Worm (Caenorhabditis elegans): ENCODE data around the gene fbxb-63.

DNA sequence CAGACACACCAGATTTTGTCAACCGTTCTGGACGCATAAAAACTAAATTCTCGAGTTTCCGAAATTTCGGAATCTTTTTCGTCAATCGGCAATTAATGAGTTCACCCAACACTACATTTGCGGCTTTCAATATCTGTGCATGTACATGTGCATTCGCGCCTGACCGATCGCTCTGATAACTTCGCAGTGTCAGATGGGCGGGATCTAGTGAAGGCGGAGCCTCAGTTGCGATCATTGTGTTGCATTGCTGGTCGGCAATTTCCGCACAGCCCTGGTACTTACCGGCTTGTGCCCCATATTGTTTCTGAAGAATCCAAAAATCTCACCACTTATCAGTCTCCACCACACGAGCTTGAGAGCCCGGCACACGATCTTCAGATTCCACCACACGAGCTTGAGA, 42.8 kb downstream of the fbxb-63 start:
- no peak for TF ChIP-seq aly-2 (tag; optimal IDR thresholded peaks at IDR 0.05)
- TF ChIP-seq R02D3.7 (tag; optimal IDR thresholded peaks at IDR 0.05), result no peak
- TF ChIP-seq fos-1 (tag; optimal IDR thresholded peaks at IDR 0.05), result no peak
- no peak for TF ChIP-seq sea-2 (GFP tag; optimal IDR thresholded peaks at IDR 0.05)
- no peak for TF ChIP-seq pha-4 (tag; optimal IDR thresholded peaks at IDR 0.05)
- no peak for TF ChIP-seq daf-12 (tag; optimal IDR thresholded peaks at IDR 0.05)
- TF ChIP-seq unc-39 (tag; optimal IDR thresholded peaks at IDR 0.05), result no peak
- TF ChIP-seq nhr-12 (tag; optimal IDR thresholded peaks at IDR 0.05), result no peak
- TF ChIP-seq elt-3 (tag; optimal IDR thresholded peaks at IDR 0.05), result no peak
